Worm (Caenorhabditis elegans): ENCODE data around the gene srab-3.

The srab-3 gene

ce11 chrV:5064761-5065421 lies 42.8 kb downstream of the srab-3 start, which contains the start of gene mlk-1 (continued):
- TF ChIP-seq elt-1 (tag; optimal IDR thresholded peaks at IDR 0.05): no peak
- no peak for TF ChIP-seq ztf-4 (tag; optimal IDR thresholded peaks at IDR 0.05)
- TF ChIP-seq zag-1 (tag; optimal IDR thresholded peaks at IDR 0.05): peak; percentile 40
- peak; percentile 73 for TF ChIP-seq Y55F3AM.14 (GFP tag; optimal IDR thresholded peaks at IDR 0.05)
- TF ChIP-seq dmd-4 (tag; optimal IDR thresholded peaks at IDR 0.05): no peak
- TF ChIP-seq lin-11 (tag; optimal IDR thresholded peaks at IDR 0.05): peak; percentile 6
- no peak for TF ChIP-seq alr-1 (tag; optimal IDR thresholded peaks at IDR 0.05)
- no peak for TF ChIP-seq aly-2 (tag; optimal IDR thresholded peaks at IDR 0.05)
